Worm (Caenorhabditis elegans): ENCODE results near the gene C07B5.6.

The C07B5.6 gene

ce11 chrX:9504911-9505397 lies 13.9 kb upstream of the C07B5.6 start:
- TF ChIP-seq ztf-4 (tag; optimal IDR thresholded peaks at IDR 0.05) (no peak), mdl-1 (tag; optimal IDR thresholded peaks at IDR 0.05) (no peak), C34F6.9 (tag; optimal IDR thresholded peaks at IDR 0.05) (no peak), snpc-4 (tag; optimal IDR thresholded peaks at IDR 0.05) (no peak), nhr-237 (tag; optimal IDR thresholded peaks at IDR 0.05) (no peak), lin-13 (GFP tag; optimal IDR thresholded peaks at IDR 0.05) (no peak), elt-3 (tag; optimal IDR thresholded peaks at IDR 0.05) (no peak), lsy-2 (tag; optimal IDR thresholded peaks at IDR 0.05) (no peak), sma-9 (GFP tag; optimal IDR thresholded peaks at IDR 0.05) (no peak), sma-9 (tag; optimal IDR thresholded peaks at IDR 0.05) (no peak), nhr-12 (tag; optimal IDR thresholded peaks at IDR 0.05) (no peak), egl-27 (tag; optimal IDR thresholded peaks at IDR 0.05) (no peak)

ce11 chrX:9506341-9506740 lies 12.5 kb upstream of the C07B5.6 start:
- TF ChIP-seq nhr-21 (tag; optimal IDR thresholded peaks at IDR 0.05) (no peak), sma-9 (GFP tag; optimal IDR thresholded peaks at IDR 0.05) (no peak), sma-9 (tag; optimal IDR thresholded peaks at IDR 0.05) (no peak), C34F6.9 (tag; optimal IDR thresholded peaks at IDR 0.05) (no peak), unc-62 (GFP tag; optimal IDR thresholded peaks at IDR 0.05) (no peak), nhr-25 (tag; optimal IDR thresholded peaks at IDR 0.05) (no peak), lin-39 (tag; optimal IDR thresholded peaks at IDR 0.05) (no peak), nhr-10 (tag; optimal IDR thresholded peaks at IDR 0.05) (no peak), F13H6.1 (tag; optimal IDR thresholded peaks at IDR 0.05) (no peak), unc-39 (tag; optimal IDR thresholded peaks at IDR 0.05) (no peak), egl-27 (tag; optimal IDR thresholded peaks at IDR 0.05) (no peak), nhr-237 (tag; optimal IDR thresholded peaks at IDR 0.05) (no peak), lsy-2 (tag; optimal IDR thresholded peaks at IDR 0.05) (no peak), dmd-4 (tag; optimal IDR thresholded peaks at IDR 0.05) (no peak), ztf-11 (tag; optimal IDR thresholded peaks at IDR 0.05) (no peak), skn-1 (tag; optimal IDR thresholded peaks at IDR 0.05) (no peak)

- TF ChIP-seq nhr-25 (tag; optimal IDR thresholded peaks at IDR 0.05) (peak; percentile 18), elt-1 (tag; optimal IDR thresholded peaks at IDR 0.05) (no peak), blmp-1 (tag; optimal IDR thresholded peaks at IDR 0.05; ENCODE audit: insufficient read depth) (peak; percentile 38), sma-3 (GFP tag; optimal IDR thresholded peaks at IDR 0.05) (no peak), lin-39 (tag; optimal IDR thresholded peaks at IDR 0.05) (no peak), unc-55 (GFP tag; optimal IDR thresholded peaks at IDR 0.05) (no peak), mdl-1 (tag; optimal IDR thresholded peaks at IDR 0.05) (no peak), nhr-23 (tag; optimal IDR thresholded peaks at IDR 0.05) (no peak), sma-9 (GFP tag; optimal IDR thresholded peaks at IDR 0.05) (no peak), sma-9 (tag; optimal IDR thresholded peaks at IDR 0.05) (no peak), lsy-2 (tag; optimal IDR thresholded peaks at IDR 0.05) (no peak), crh-2 (tag; optimal IDR thresholded peaks at IDR 0.05) (no peak), R02D3.7 (tag; optimal IDR thresholded peaks at IDR 0.05) (no peak), snpc-4 (tag; optimal IDR thresholded peaks at IDR 0.05) (no peak), nhr-129 (tag; optimal IDR thresholded peaks at IDR 0.05) (no peak), unc-39 (tag; optimal IDR thresholded peaks at IDR 0.05) (no peak)
Observed at ce11 chrX:9508426-9509010, 10.3 kb upstream of the C07B5.6 start.

ce11 chrX:9509516-9509915 lies 9.3 kb upstream of the C07B5.6 start:
- TF ChIP-seq nhr-25 (tag; optimal IDR thresholded peaks at IDR 0.05): no peak
- no peak for TF ChIP-seq snpc-4 (tag; optimal IDR thresholded peaks at IDR 0.05)
- no peak for TF ChIP-seq mbf-1 (tag; optimal IDR thresholded peaks at IDR 0.05)
- TF ChIP-seq alr-1 (tag; optimal IDR thresholded peaks at IDR 0.05): no peak
- TF ChIP-seq nhr-237 (tag; optimal IDR thresholded peaks at IDR 0.05): no peak
- TF ChIP-seq mdl-1 (tag; optimal IDR thresholded peaks at IDR 0.05): no peak
- no peak for TF ChIP-seq ceh-16 (tag; optimal IDR thresholded peaks at IDR 0.05)
- TF ChIP-seq nhr-23 (tag; optimal IDR thresholded peaks at IDR 0.05): no peak
- no peak for TF ChIP-seq nhr-6 (tag; optimal IDR thresholded peaks at IDR 0.05)
- no peak for TF ChIP-seq blmp-1 (tag; optimal IDR thresholded peaks at IDR 0.05; ENCODE audit: insufficient read depth)

- TF ChIP-seq Y55F3AM.14 (GFP tag; optimal IDR thresholded peaks at IDR 0.05) (no peak), nhr-10 (tag; optimal IDR thresholded peaks at IDR 0.05) (no peak), ztf-11 (tag; optimal IDR thresholded peaks at IDR 0.05) (no peak), unc-55 (GFP tag; optimal IDR thresholded peaks at IDR 0.05) (no peak), ztf-4 (tag; optimal IDR thresholded peaks at IDR 0.05) (no peak), unc-39 (tag; optimal IDR thresholded peaks at IDR 0.05) (no peak), mab-5 (tag; optimal IDR thresholded peaks at IDR 0.05) (no peak), blmp-1 (tag; optimal IDR thresholded peaks at IDR 0.05; ENCODE audit: insufficient read depth) (no peak), snpc-4 (tag; optimal IDR thresholded peaks at IDR 0.05) (no peak)
Observed at ce11 chrX:9509922-9510321, 8.9 kb upstream of the C07B5.6 start.
